Worm (Caenorhabditis elegans) whole organism, L4/young adult: ENCODE results near the gene T09F5.1.

Source experiments
- W03F9.2 ChIP-seq: fragments of 150-350 bp; optimal IDR thresholded peaks from 2 replicates; lab custom pipeline; 2014; ENCODE audit warnings: missing biosample characterization, missing genetic modification characterization
- dao-5 ChIP-seq: sonication (generic microtip); optimal IDR thresholded peaks from 2 replicates; lab custom pipeline; 2016; ENCODE audit warnings: missing genotype, missing genetic modification characterization, moderate library complexity, missing compliant biosample characterization
- him-1 ChIP-seq: sonication (generic microtip); optimal IDR thresholded peaks from 2 replicates; lab custom pipeline; 2016; ENCODE audit warnings: missing genotype, missing genetic modification reagents, missing genetic modification characterization, missing compliant biosample characterization

ce11 chrV:15148800-15149199 is at the start of gene T09F5.1:
- TF ChIP-seq him-1 (tag; lab: Kevin White, UChicago) (no peak), dao-5 (no peak), W03F9.2 (tag; lab: Kevin White, UChicago) (no peak)
